Worm (Caenorhabditis elegans) whole organism, L2 larva: ENCODE measurements around the gene ell-1.

ENCODE experiments used
- C34F6.9 ChIP-seq: fragments of 150-350 bp; optimal IDR thresholded peaks from 2 replicates; lab custom pipeline; 2014; ENCODE audit warnings: missing biosample characterization, missing genetic modification characterization
- F13H6.1 ChIP-seq: sonication (generic microtip); optimal IDR thresholded peaks from 2 replicates; lab custom pipeline; 2016; ENCODE audit warnings: missing genetic modification characterization, missing compliant biosample characterization
- R02D3.7 ChIP-seq: fragments of 150-350 bp; optimal IDR thresholded peaks from 2 replicates; lab custom pipeline; 2014; ENCODE audit warnings: missing biosample characterization, missing genetic modification characterization
- Y55F3AM.14 ChIP-seq: fragments of 200-800 bp; sonication (Bioruptor generic); optimal IDR thresholded peaks from 2 replicates; lab custom pipeline; 2018; ENCODE audit warnings: mild to moderate bottlenecking, missing genetic modification characterization, missing compliant biosample characterization
- ZK546.5 ChIP-seq: sonication (generic microtip); optimal IDR thresholded peaks from 2 replicates; lab custom pipeline; 2017; ENCODE audit warnings: missing biosample characterization, missing genetic modification characterization
- alr-1 ChIP-seq: fragments of 150-350 bp; optimal IDR thresholded peaks from 2 replicates; lab custom pipeline; 2014; ENCODE audit warnings: missing biosample characterization, missing genetic modification characterization
- aly-2 ChIP-seq: fragments of 150-350 bp; optimal IDR thresholded peaks from 2 replicates; lab custom pipeline; 2014; ENCODE audit warnings: missing biosample characterization, missing genetic modification characterization
- ama-1 ChIP-seq: fragments of 150-350 bp; optimal IDR thresholded peaks from 2 replicates; lab custom pipeline; 2018; ENCODE audit warnings: inconsistent platforms
- blmp-1 ChIP-seq: sonication (generic microtip); optimal IDR thresholded peaks from 2 replicates; lab custom pipeline; 2017; ENCODE audit warnings: missing genetic modification characterization, mild to moderate bottlenecking, missing compliant biosample characterization, antibody characterized with exemption, moderate library complexity; ENCODE audit not compliant: insufficient read depth
- ceh-16 ChIP-seq: fragments of 150-350 bp; optimal IDR thresholded peaks from 2 replicates; lab custom pipeline; 2014; ENCODE audit warnings: missing biosample characterization, missing genetic modification characterization
- ceh-82 ChIP-seq: fragments of 150-350 bp; optimal IDR thresholded peaks from 2 replicates; lab custom pipeline; 2014; ENCODE audit warnings: missing biosample characterization, missing genetic modification characterization
- dmd-4 ChIP-seq: sonication (generic microtip); optimal IDR thresholded peaks from 2 replicates; lab custom pipeline; 2017; ENCODE audit warnings: missing biosample characterization, missing genetic modification characterization
- egl-27 ChIP-seq: sonication (generic microtip); optimal IDR thresholded peaks from 3 replicates; lab custom pipeline; 2017; ENCODE audit warnings: missing biosample characterization, missing genetic modification reagents, missing genetic modification characterization
- elt-1 ChIP-seq: fragments of 150-350 bp; optimal IDR thresholded peaks from 2 replicates; lab custom pipeline; 2014; ENCODE audit warnings: missing biosample characterization, missing genetic modification characterization
- elt-3 ChIP-seq: sonication (generic microtip); optimal IDR thresholded peaks from 2 replicates; lab custom pipeline; 2017; ENCODE audit warnings: missing biosample characterization, missing genetic modification characterization
- fos-1 ChIP-seq: fragments of 150-350 bp; optimal IDR thresholded peaks from 2 replicates; lab custom pipeline; 2014; ENCODE audit warnings: missing biosample characterization, missing genetic modification characterization
- gmeb-1 ChIP-seq: fragments of 150-350 bp; optimal IDR thresholded peaks from 2 replicates; lab custom pipeline; 2014; ENCODE audit warnings: missing biosample characterization, missing genetic modification characterization
- lin-11 ChIP-seq: fragments of 150-350 bp; sonication (generic microtip); optimal IDR thresholded peaks from 2 replicates; lab custom pipeline; 2014; ENCODE audit warnings: missing biosample characterization, missing genetic modification characterization, inconsistent platforms, mixed read lengths
- lin-13 ChIP-seq: fragments of 150-350 bp; optimal IDR thresholded peaks from 2 replicates; lab custom pipeline; 2014; ENCODE audit warnings: missing biosample characterization, missing genetic modification reagents, missing genetic modification characterization
- lin-39 ChIP-seq: fragments of 150-350 bp; optimal IDR thresholded peaks from 2 replicates; lab custom pipeline; 2014; ENCODE audit warnings: missing biosample characterization, missing genetic modification reagents, missing genetic modification characterization
- lsy-2 ChIP-seq, 2 experiments: fragments of 150-350 bp in 1 of 2; sonication (generic microtip) in 1 of 2; optimal IDR thresholded peaks; 2 replicates each; lab custom pipeline; 2014 to 2017; ENCODE audit warnings: missing biosample characterization in 2 of 2, missing genetic modification characterization in 2 of 2
- mab-5 ChIP-seq: fragments of 150-350 bp; optimal IDR thresholded peaks from 2 replicates; lab custom pipeline; 2014; ENCODE audit warnings: missing biosample characterization, missing genetic modification characterization
- mbf-1 ChIP-seq: sonication (generic microtip); optimal IDR thresholded peaks from 2 replicates; lab custom pipeline; 2017; ENCODE audit warnings: missing biosample characterization, missing genetic modification characterization
- mdl-1 ChIP-seq, 2 experiments: fragments of 150-350 bp in 1 of 2; sonication (generic microtip) in 1 of 2; optimal IDR thresholded peaks; 2 replicates each; lab custom pipeline; 2017; ENCODE audit warnings: missing biosample characterization in 2 of 2, missing genetic modification characterization in 2 of 2
- nhr-10 ChIP-seq: sonication (generic microtip); optimal IDR thresholded peaks from 2 replicates; lab custom pipeline; 2017; ENCODE audit warnings: missing biosample characterization, missing genetic modification characterization
- nhr-11 ChIP-seq: fragments of 150-350 bp; optimal IDR thresholded peaks from 2 replicates; lab custom pipeline; 2014; ENCODE audit warnings: missing biosample characterization, missing genetic modification characterization
- nhr-12 ChIP-seq: fragments of 150-350 bp; optimal IDR thresholded peaks from 2 replicates; lab custom pipeline; 2014; ENCODE audit warnings: missing biosample characterization, missing genetic modification characterization
- nhr-129 ChIP-seq: fragments of 150-350 bp; optimal IDR thresholded peaks from 2 replicates; lab custom pipeline; 2014; ENCODE audit warnings: missing biosample characterization, missing genetic modification characterization
- nhr-23 ChIP-seq: fragments of 150-350 bp; optimal IDR thresholded peaks from 2 replicates; lab custom pipeline; 2014; ENCODE audit warnings: missing biosample characterization, missing genetic modification reagents, missing genetic modification characterization
- nhr-237 ChIP-seq: fragments of 150-350 bp; optimal IDR thresholded peaks from 2 replicates; lab custom pipeline; 2014; ENCODE audit warnings: missing biosample characterization, missing genetic modification characterization
- nhr-25 ChIP-seq: fragments of 150-350 bp; sonication (generic microtip); optimal IDR thresholded peaks from 3 replicates; lab custom pipeline; 2014; ENCODE audit warnings: missing biosample characterization, missing genetic modification characterization
- nhr-6 ChIP-seq: fragments of 150-350 bp; optimal IDR thresholded peaks from 2 replicates; lab custom pipeline; 2014; ENCODE audit warnings: missing biosample characterization, missing genetic modification characterization
- nhr-77 ChIP-seq: fragments of 150-350 bp; optimal IDR thresholded peaks from 2 replicates; lab custom pipeline; 2014; ENCODE audit warnings: missing biosample characterization, missing genetic modification characterization
- peb-1 ChIP-seq: fragments of 150-350 bp; optimal IDR thresholded peaks from 2 replicates; lab custom pipeline; 2014; ENCODE audit warnings: missing biosample characterization, missing genetic modification characterization
- sem-4 ChIP-seq: fragments of 150-350 bp; optimal IDR thresholded peaks from 2 replicates; lab custom pipeline; 2014; ENCODE audit warnings: missing biosample characterization, missing genetic modification reagents, missing genetic modification characterization
- skn-1 ChIP-seq: sonication (generic microtip); optimal IDR thresholded peaks from 2 replicates; lab custom pipeline; 2017; ENCODE audit warnings: missing biosample characterization, missing genetic modification characterization
- sma-3 ChIP-seq: sonication (generic microtip); optimal IDR thresholded peaks from 2 replicates; lab custom pipeline; 2016; ENCODE audit warnings: missing genetic modification reagents, missing genetic modification characterization, missing compliant biosample characterization
- sma-9 ChIP-seq, 2 experiments: fragments of 150-350 bp in 1 of 2; sonication (generic microtip) in 1 of 2; optimal IDR thresholded peaks; 2 replicates each; lab custom pipeline; 2014 to 2016; ENCODE audit warnings: missing genetic modification characterization in 2 of 2, mild to moderate bottlenecking in 1 of 2, missing biosample characterization in 1 of 2, missing compliant biosample characterization in 1 of 2, missing genetic modification reagents in 1 of 2, moderate library complexity in 1 of 2
- snpc-4 ChIP-seq: fragments of 150-350 bp; optimal IDR thresholded peaks from 2 replicates; lab custom pipeline; 2014; ENCODE audit warnings: missing biosample characterization, missing genetic modification characterization
- unc-39 ChIP-seq: fragments of 150-350 bp; optimal IDR thresholded peaks from 2 replicates; lab custom pipeline; 2014; ENCODE audit warnings: missing biosample characterization, missing genetic modification characterization
- unc-55 ChIP-seq: fragments of 150-350 bp; sonication (generic microtip); optimal IDR thresholded peaks from 3 replicates; lab custom pipeline; 2014; ENCODE audit warnings: missing biosample characterization, missing genetic modification reagents, missing genetic modification characterization
- unc-62 ChIP-seq: fragments of 150-350 bp; optimal IDR thresholded peaks from 2 replicates; lab custom pipeline; 2014; ENCODE audit warnings: missing biosample characterization, missing genetic modification reagents, missing genetic modification characterization
- zag-1 ChIP-seq: fragments of 150-350 bp; optimal IDR thresholded peaks from 2 replicates; lab custom pipeline; 2014; ENCODE audit warnings: missing biosample characterization, missing genetic modification characterization
- ztf-1 ChIP-seq: fragments of 200-800 bp; sonication (Bioruptor generic); conservative IDR thresholded peaks from 2 replicates; pipeline ENCODE4 v1.3.6; 2022; ENCODE audit warnings: missing genetic modification characterization, missing compliant biosample characterization
- ztf-11 ChIP-seq: sonication (generic microtip); optimal IDR thresholded peaks from 2 replicates; lab custom pipeline; 2017; ENCODE audit warnings: missing biosample characterization, missing genetic modification characterization
- ztf-4 ChIP-seq: fragments of 150-350 bp; optimal IDR thresholded peaks from 2 replicates; lab custom pipeline; 2014; ENCODE audit warnings: missing biosample characterization, missing genetic modification characterization

Gene ell-1

DNA sequence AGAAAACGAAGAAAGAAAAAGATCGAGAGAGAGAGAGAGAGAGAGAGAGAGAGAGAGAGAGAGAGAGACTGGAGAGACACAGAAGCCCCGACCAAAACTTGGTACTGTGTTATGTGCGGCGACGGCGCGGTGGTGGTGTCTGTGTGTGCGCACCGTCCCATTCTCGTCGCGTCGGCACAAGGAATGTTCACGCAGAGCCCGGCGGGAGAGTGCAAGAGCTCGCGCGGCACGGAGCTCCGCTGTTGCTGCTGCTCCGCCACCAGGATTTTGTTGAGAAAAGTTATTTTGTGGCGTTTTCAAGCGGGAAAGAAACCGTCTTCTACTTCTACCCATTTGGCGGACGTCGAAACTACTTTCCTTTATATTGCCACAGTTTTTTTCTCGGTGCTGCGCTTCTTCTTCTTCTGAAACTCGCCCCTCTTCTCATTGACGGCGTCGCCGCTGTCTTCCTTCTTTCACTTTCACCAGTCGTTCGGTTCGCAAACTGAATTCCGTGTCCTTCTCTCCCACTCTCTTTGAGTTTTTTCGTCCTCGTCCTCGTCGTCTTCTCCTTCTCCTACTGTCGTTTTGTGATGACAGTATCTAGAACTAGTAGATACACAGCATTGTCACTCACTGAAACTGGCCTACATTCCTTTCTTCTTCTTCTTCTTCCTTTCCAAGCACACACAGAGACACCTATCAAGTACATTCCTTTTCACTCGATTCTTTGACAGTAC, 5.4 kb downstream of the ell-1 start:
- no peak for TF ChIP-seq fos-1 (tag; lab: Kevin White, UChicago)
- no peak for TF ChIP-seq elt-3 (tag; lab: Kevin White, UChicago)
- TF ChIP-seq nhr-25, result peak; percentile 47
- TF ChIP-seq lin-39 (tag; lab: Kevin White, UChicago), result no peak
- no peak for TF ChIP-seq lin-13 (GFP tag; lab: Kevin White, UChicago)
- no peak for TF ChIP-seq ztf-11 (tag; lab: Kevin White, UChicago)
- TF ChIP-seq F13H6.1 (tag; lab: Kevin White, UChicago), result peak; percentile 53
- TF ChIP-seq ztf-4 (tag; lab: Kevin White, UChicago), result no peak
- no peak for TF ChIP-seq nhr-129 (tag; lab: Kevin White, UChicago)
- no peak for TF ChIP-seq ceh-16 (tag; lab: Kevin White, UChicago)
- peak; percentile 94 for TF ChIP-seq blmp-1 (tag; lab: Kevin White, UChicago)
- no peak for TF ChIP-seq egl-27 (tag; lab: Kevin White, UChicago)
- TF ChIP-seq unc-39 (tag; lab: Kevin White, UChicago), result no peak
- TF ChIP-seq, all 48 proteins: peak for 3

DNA sequence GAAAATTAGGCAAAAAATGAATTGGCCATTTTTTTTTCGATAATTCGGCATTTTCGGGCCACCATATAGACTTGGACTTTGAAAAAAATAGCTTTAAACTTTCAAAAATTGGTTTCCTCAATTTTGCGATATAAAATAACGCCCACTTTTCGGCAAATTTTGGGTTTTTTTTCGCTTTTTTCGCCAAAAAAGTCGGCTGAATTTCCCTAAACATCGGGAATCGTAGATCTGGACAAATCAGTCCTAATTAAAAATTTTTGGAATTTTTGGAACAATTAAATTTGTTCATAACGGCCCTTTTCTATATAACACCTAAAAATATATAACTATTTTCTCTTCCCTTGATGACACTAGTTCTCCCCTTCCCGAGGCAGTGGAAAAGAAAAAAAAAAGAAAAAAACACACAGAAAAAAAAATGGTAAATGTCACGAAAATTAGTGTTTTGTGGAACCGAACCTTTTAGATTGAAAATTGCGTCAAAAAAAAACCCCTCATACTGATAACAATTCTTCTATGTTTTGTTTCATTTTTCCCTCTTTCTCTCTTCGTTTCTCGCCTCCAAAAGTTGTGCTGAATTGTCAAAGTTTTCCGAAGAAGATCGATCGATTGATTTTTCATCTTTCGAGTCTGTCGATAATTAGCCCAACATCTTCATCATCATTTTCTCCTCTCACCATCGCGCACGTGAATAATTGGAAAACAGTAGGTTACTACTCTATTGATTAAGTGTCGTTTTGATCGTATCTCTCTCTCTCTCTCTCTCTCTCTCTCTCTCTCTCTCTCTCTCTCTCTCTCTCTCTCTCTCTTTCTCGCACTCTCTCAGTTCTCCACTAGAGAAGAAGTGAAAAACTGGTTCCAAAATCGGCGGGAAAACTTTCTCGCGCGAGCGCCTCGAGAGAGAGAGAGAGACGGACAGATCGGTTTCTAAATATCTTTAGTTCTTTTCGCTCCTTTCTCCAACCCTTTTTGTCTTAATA, 6.4 kb downstream of the ell-1 start, which contains the start of gene Y24D9A.6:
Gene Y24D9A.6 (minus strand): TSS at position 51 of the 977 bp plus-strand sequence.
- TF ChIP-seq lsy-2 (tag; optimal IDR thresholded peaks at IDR 0.05; lab: Kevin White, UChicago), result peak; percentile 7 to 75
- TF ChIP-seq aly-2 (tag; lab: Kevin White, UChicago), result no peak
- TF ChIP-seq egl-27 (tag; lab: Kevin White, UChicago), result peak; percentile 93
- no peak for TF ChIP-seq mbf-1 (tag; lab: Kevin White, UChicago)
- peak; percentile 67 for TF ChIP-seq fos-1 (tag; lab: Kevin White, UChicago)
- TF ChIP-seq elt-1, result peak; percentile 63
- TF ChIP-seq ZK546.5, result no peak
- no peak for TF ChIP-seq lin-39 (tag; lab: Kevin White, UChicago)
- peak; percentile 55 for TF ChIP-seq lin-13 (GFP tag; lab: Kevin White, UChicago)
- TF ChIP-seq mab-5, result no peak
- peak; percentile 86 for TF ChIP-seq sma-3 (GFP tag; lab: Kevin White, UChicago)
- TF ChIP-seq ztf-11 (tag; lab: Kevin White, UChicago), result no peak
- no peak for TF ChIP-seq nhr-11
- peak; percentile 100 for TF ChIP-seq ceh-16 (tag; lab: Kevin White, UChicago)
- peak; percentile 96 for TF ChIP-seq nhr-25
- TF ChIP-seq skn-1, result no peak
- TF ChIP-seq R02D3.7 (tag; lab: Kevin White, UChicago), result no peak
- TF ChIP-seq sma-9 (GFP tag; optimal IDR thresholded peaks at IDR 0.05; lab: Kevin White, UChicago), result peak; percentile 83
- no peak for TF ChIP-seq sma-9 (tag; optimal IDR thresholded peaks at IDR 0.05; lab: Kevin White, UChicago)
- no peak for TF ChIP-seq nhr-237
- TF ChIP-seq C34F6.9 (tag; lab: Kevin White, UChicago), result peak; percentile 44
- no peak for TF ChIP-seq alr-1
- no peak for TF ChIP-seq zag-1 (tag; lab: Kevin White, UChicago)
- TF ChIP-seq lin-11 (tag; lab: Kevin White, UChicago), result no peak
- no peak for TF ChIP-seq nhr-10 (tag; lab: Kevin White, UChicago)
- peak; percentile 96 for TF ChIP-seq blmp-1 (tag; lab: Kevin White, UChicago)
- TF ChIP-seq peb-1 (tag; lab: Kevin White, UChicago), result no peak
- TF ChIP-seq ztf-1 (GFP tag; lab: Robert Waterston, UW), result no peak
- no peak for TF ChIP-seq elt-3 (tag; lab: Kevin White, UChicago)
- TF ChIP-seq ztf-4 (tag; lab: Kevin White, UChicago), result peak; percentile 69
- TF ChIP-seq nhr-23 (tag; lab: Kevin White, UChicago), result no peak
- no peak for TF ChIP-seq nhr-12 (tag; lab: Kevin White, UChicago)
- TF ChIP-seq snpc-4 (tag; lab: Kevin White, UChicago), result no peak
- no peak for TF ChIP-seq Y55F3AM.14
- peak; percentile 84 for TF ChIP-seq nhr-6 (tag; lab: Kevin White, UChicago)
- no peak for TF ChIP-seq ceh-82 (tag; lab: Kevin White, UChicago)
- peak; percentile 82 for TF ChIP-seq gmeb-1
- no peak for TF ChIP-seq ama-1 (lab: Kevin White, UChicago)
- no peak for TF ChIP-seq unc-62 (GFP tag; lab: Kevin White, UChicago)
- peak; percentile 62 for TF ChIP-seq F13H6.1 (tag; lab: Kevin White, UChicago)
- peak; percentile 45 to 86 for TF ChIP-seq mdl-1 (tag; optimal IDR thresholded peaks at IDR 0.05; lab: Kevin White, UChicago)
- no peak for TF ChIP-seq nhr-77 (tag; lab: Kevin White, UChicago)
- peak; percentile 70 for TF ChIP-seq nhr-129 (tag; lab: Kevin White, UChicago)
- TF ChIP-seq sem-4 (tag; lab: Kevin White, UChicago), result peak; percentile 90
- TF ChIP-seq unc-55, result peak; percentile 18
- no peak for TF ChIP-seq unc-39 (tag; lab: Kevin White, UChicago)
- TF ChIP-seq dmd-4 (tag; lab: Kevin White, UChicago), result no peak
